Comparison of ENCODE assay signal across 5 fruit fly cellular contexts in the genomic region with DNA sequence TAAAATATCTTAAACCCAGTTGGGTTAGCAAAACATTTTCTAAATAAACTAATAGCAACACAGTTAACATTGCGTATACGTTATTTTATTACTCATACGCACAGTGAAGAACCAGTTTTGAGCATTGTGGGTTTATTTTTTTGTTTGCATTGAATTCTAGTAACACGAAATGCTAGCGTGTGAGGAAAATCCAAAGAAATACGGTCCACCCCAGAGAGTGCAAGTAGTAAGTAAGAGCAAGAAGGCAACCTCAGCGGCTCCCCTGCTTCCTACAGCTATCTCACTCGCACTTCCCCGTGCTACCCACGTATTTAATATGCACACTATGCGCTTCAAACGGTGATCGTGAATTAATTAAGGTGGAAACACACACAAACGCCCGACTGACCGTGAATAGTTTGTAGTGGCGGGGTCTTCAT.
TF ChIP-seq lines count a peak whose summit lies in the region.

No protein-coding gene starts in this region.

- peak; percentile 66 for TF ChIP-seq CTCF in whole organism, embryonic (GFP tag; optimal IDR thresholded peaks at IDR 0.05; lab: Kevin White, UChicago)

TF ChIP-seq in whole organism, adult, 20 proteins besides CTCF, POLR2A, EP300 and RAD21 (continues in another document):
- peak; percentile 85 for TF ChIP-seq Clk (GFP tag; optimal IDR thresholded peaks at IDR 0.05; lab: Kevin White, UChicago)
- TF ChIP-seq ovo (GFP tag; optimal IDR thresholded peaks at IDR 0.05; lab: Kevin White, UChicago), result peak; percentile 90
- TF ChIP-seq Mnt (GFP tag; optimal IDR thresholded peaks at IDR 0.05; lab: Kevin White, UChicago), result peak; percentile 96
- peak; percentile 97 for TF ChIP-seq CG1620 (GFP tag; optimal IDR thresholded peaks at IDR 0.05; lab: Kevin White, UChicago)
- peak; percentile 99 for TF ChIP-seq CG11617 (GFP tag; optimal IDR thresholded peaks at IDR 0.05; lab: Kevin White, UChicago)
- peak; percentile 88 for TF ChIP-seq toe (GFP tag; optimal IDR thresholded peaks at IDR 0.05; lab: Kevin White, UChicago)
- TF ChIP-seq CG12768 (GFP tag; optimal IDR thresholded peaks at IDR 0.05; lab: Kevin White, UChicago), result peak; percentile 94
- peak; percentile 98 for TF ChIP-seq Hr96 (GFP tag; optimal IDR thresholded peaks at IDR 0.05; lab: Kevin White, UChicago)
- peak; percentile 93 for TF ChIP-seq CG5204 (GFP tag; optimal IDR thresholded peaks at IDR 0.05; lab: Kevin White, UChicago)
- TF ChIP-seq CG33017 (tag; optimal IDR thresholded peaks at IDR 0.05; lab: Kevin White, UChicago), result peak; percentile 96
- peak; percentile 99 for TF ChIP-seq CG7101 (tag; optimal IDR thresholded peaks at IDR 0.05; lab: Kevin White, UChicago)
- peak; percentile 54 for TF ChIP-seq kay (GFP tag; lab: Kevin White, UChicago; ENCODE audit: borderline replicate concordance)
- peak; percentile 97 for TF ChIP-seq Crg-1 (GFP tag; optimal IDR thresholded peaks at IDR 0.05; lab: Kevin White, UChicago)
- peak; percentile 98 for TF ChIP-seq tj (GFP tag; optimal IDR thresholded peaks at IDR 0.05; lab: Kevin White, UChicago)
- no peak for TF ChIP-seq cnc (optimal IDR thresholded peaks at IDR 0.05; lab: Kevin White, UChicago)
- peak; percentile 99 for TF ChIP-seq bab1 (GFP tag; optimal IDR thresholded peaks at IDR 0.05; lab: Kevin White, UChicago)
- peak; percentile 90 for TF ChIP-seq CG7045 (GFP tag; optimal IDR thresholded peaks at IDR 0.05; lab: Kevin White, UChicago)

TF ChIP-seq in whole organism, embryonic, 481 proteins besides CTCF, POLR2A, EP300 and RAD21 (continues in another document):
- peak; percentile 72 for TF ChIP-seq maf-S (GFP tag; optimal IDR thresholded peaks at IDR 0.05; lab: Kevin White, UChicago)
- TF ChIP-seq Camta (GFP tag; optimal IDR thresholded peaks at IDR 0.05; lab: Kevin White, UChicago), result peak; percentile 68
- TF ChIP-seq H2.0 (GFP tag; IDR thresholded peaks at IDR 0.05; lab: Robert Waterston, UW), result peak; percentile 52
- TF ChIP-seq Side (GFP tag; optimal IDR thresholded peaks at IDR 0.05; lab: Kevin White, UChicago), result peak; percentile 74
- TF ChIP-seq CG5180 (GFP tag; optimal IDR thresholded peaks at IDR 0.05; lab: Kevin White, UChicago), result peak; percentile 84
- TF ChIP-seq rib (GFP tag; IDR thresholded peaks at IDR 0.05; lab: Robert Waterston, UW), result peak; percentile 40; the same call in 1 of the 2 replicates
- peak; percentile 93 for TF ChIP-seq CG7372 (GFP tag; IDR thresholded peaks at IDR 0.05; lab: Robert Waterston, UW)
- peak; percentile 90 for TF ChIP-seq dysf (GFP tag; IDR thresholded peaks at IDR 0.05; lab: Robert Waterston, UW)
- peak; percentile 65 for TF ChIP-seq CG14710 (tag; optimal IDR thresholded peaks at IDR 0.05; lab: Kevin White, UChicago)
- TF ChIP-seq CG7839 (tag; optimal IDR thresholded peaks at IDR 0.05; lab: Kevin White, UChicago), result peak; percentile 91
- TF ChIP-seq mld (GFP tag; IDR thresholded peaks at IDR 0.05; lab: Robert Waterston, UW; ENCODE audit: partially characterized antibody), result no peak
- TF ChIP-seq Dll (GFP tag; IDR thresholded peaks at IDR 0.05; lab: Robert Waterston, UW; ENCODE audit: partially characterized antibody), result no peak
- peak; percentile 30 for TF ChIP-seq ab (GFP tag; optimal IDR thresholded peaks at IDR 0.05; lab: Kevin White, UChicago)
- TF ChIP-seq tgo (GFP tag; IDR thresholded peaks at IDR 0.05; lab: Robert Waterston, UW), result peak; percentile 71
- TF ChIP-seq ro (GFP tag; IDR thresholded peaks at IDR 0.05; lab: Robert Waterston, UW), result 0 out of 2 replicates have a peak, but pooled peaks have one; percentile 14
- peak; percentile 91 for TF ChIP-seq CoRest (tag; optimal IDR thresholded peaks at IDR 0.05; lab: Kevin White, UChicago)
- peak; percentile 84 for TF ChIP-seq CG15514 (GFP tag; optimal IDR thresholded peaks at IDR 0.05; lab: Kevin White, UChicago)

TF ChIP-seq in whole organism, prepupa, 60 proteins besides CTCF, POLR2A, EP300 and RAD21 (continues in another document):
- TF ChIP-seq achi (GFP tag; optimal IDR thresholded peaks at IDR 0.05; lab: Kevin White, UChicago) (peak; percentile 87), CG8119 (GFP tag; IDR thresholded peaks at IDR 0.05; lab: Robert Waterston, UW) (peak; percentile 92), CG11294 (GFP tag; IDR thresholded peaks at IDR 0.05; lab: Robert Waterston, UW) (peak; percentile 84), CG6163 (GFP tag; IDR thresholded peaks at IDR 0.05; lab: Robert Waterston, UW) (peak; percentile 86), CG6854 (GFP tag; optimal IDR thresholded peaks at IDR 0.05; lab: Kevin White, UChicago) (peak; percentile 90), fd85E (GFP tag; optimal IDR thresholded peaks at IDR 0.05; lab: Kevin White, UChicago) (peak; percentile 63), spab (GFP tag; optimal IDR thresholded peaks at IDR 0.05; lab: Kevin White, UChicago) (peak; percentile 65), CG8319 (GFP tag; optimal IDR thresholded peaks at IDR 0.05; lab: Kevin White, UChicago) (peak; percentile 83), Eip78C (GFP tag; lab: Kevin White, UChicago) (peak; percentile 97), acj6 (GFP tag; optimal IDR thresholded peaks at IDR 0.05; lab: Kevin White, UChicago) (peak; percentile 86), vri (GFP tag; optimal IDR thresholded peaks at IDR 0.05; lab: Kevin White, UChicago) (peak; percentile 2), Blimp-1 (GFP tag; optimal IDR thresholded peaks at IDR 0.05; lab: Kevin White, UChicago) (peak; percentile 81), cyc (GFP tag; optimal IDR thresholded peaks at IDR 0.05; lab: Kevin White, UChicago) (peak; percentile 92), esn (GFP tag; optimal IDR thresholded peaks at IDR 0.05; lab: Kevin White, UChicago) (peak; percentile 95), Sox14 (GFP tag; optimal IDR thresholded peaks at IDR 0.05; lab: Kevin White, UChicago) (peak; percentile 91), svp (GFP tag; lab: Kevin White, UChicago) (peak; percentile 97), eg (GFP tag; IDR thresholded peaks at IDR 0.05; lab: Robert Waterston, UW) (peak; percentile 92), CG11762 (GFP tag; optimal IDR thresholded peaks at IDR 0.05; lab: Kevin White, UChicago; ENCODE audit: insufficient read depth) (peak; percentile 85)

TF ChIP-seq in whole organism, pupa, 21 proteins besides CTCF, POLR2A, EP300 and RAD21 (continues in another document):
- TF ChIP-seq CG10348 (GFP tag; IDR thresholded peaks at IDR 0.05; lab: Robert Waterston, UW) (peak; percentile 51), Snoo (tag; optimal IDR thresholded peaks at IDR 0.05; lab: Kevin White, UChicago) (peak; percentile 93), CG8159 (tag; optimal IDR thresholded peaks at IDR 0.05; lab: Kevin White, UChicago) (peak; percentile 98), CG15710 (tag; optimal IDR thresholded peaks at IDR 0.05; lab: Kevin White, UChicago) (peak; percentile 83), CG12605 (GFP tag; IDR thresholded peaks at IDR 0.05; lab: Robert Waterston, UW) (peak; percentile 77), CG9948 (tag; optimal IDR thresholded peaks at IDR 0.05; lab: Kevin White, UChicago) (peak; percentile 72), rn (GFP tag; IDR thresholded peaks at IDR 0.05; lab: Robert Waterston, UW) (peak; percentile 52), CG4496 (GFP tag; IDR thresholded peaks at IDR 0.05; lab: Robert Waterston, UW) (peak; percentile 91), CG13204 (GFP tag; optimal IDR thresholded peaks at IDR 0.05; lab: Kevin White, UChicago) (no peak), EcR (GFP tag; optimal IDR thresholded peaks at IDR 0.05; lab: Kevin White, UChicago) (no peak), Ets98B (GFP tag; IDR thresholded peaks at IDR 0.05; lab: Robert Waterston, UW) (peak; percentile 88), gl (tag; optimal IDR thresholded peaks at IDR 0.05; lab: Kevin White, UChicago) (peak; percentile 50), CG17806 (tag; optimal IDR thresholded peaks at IDR 0.05; lab: Kevin White, UChicago) (peak; percentile 77), CG8301 (tag; optimal IDR thresholded peaks at IDR 0.05; lab: Kevin White, UChicago) (peak; percentile 90), D1 (tag; optimal IDR thresholded peaks at IDR 0.05; lab: Kevin White, UChicago) (peak; percentile 70), CG32121 (GFP tag; IDR thresholded peaks at IDR 0.05; lab: Robert Waterston, UW) (peak; percentile 91), Pif1B (GFP tag; optimal IDR thresholded peaks at IDR 0.05; lab: Kevin White, UChicago) (peak; percentile 91), CG14655 (GFP tag; optimal IDR thresholded peaks at IDR 0.05; lab: Kevin White, UChicago) (peak; percentile 86), CG34367 (tag; optimal IDR thresholded peaks at IDR 0.05; lab: Kevin White, UChicago) (peak; percentile 73), Pif1A (GFP tag; optimal IDR thresholded peaks at IDR 0.05; lab: Kevin White, UChicago) (peak; percentile 94)

TF ChIP-seq in whole organism, wandering third instar larva, 38 proteins besides CTCF, POLR2A, EP300 and RAD21 (continues in another document):
- no peak for TF ChIP-seq brk (GFP tag; optimal IDR thresholded peaks at IDR 0.05; lab: Kevin White, UChicago)
- peak; percentile 92 for TF ChIP-seq rgr (GFP tag; optimal IDR thresholded peaks at IDR 0.05; lab: Kevin White, UChicago)
- TF ChIP-seq Hr78 (GFP tag; optimal IDR thresholded peaks at IDR 0.05; lab: Kevin White, UChicago), result no peak
- TF ChIP-seq ey (GFP tag; optimal IDR thresholded peaks at IDR 0.05; lab: Kevin White, UChicago), result peak; percentile 91
- no peak for TF ChIP-seq Rel (GFP tag; optimal IDR thresholded peaks at IDR 0.05; lab: Kevin White, UChicago)
- no peak for TF ChIP-seq Rel (tag; optimal IDR thresholded peaks at IDR 0.05; lab: Kevin White, UChicago)
- TF ChIP-seq Hr83 (GFP tag; optimal IDR thresholded peaks at IDR 0.05; lab: Kevin White, UChicago; ENCODE audit: poor library complexity, severe bottlenecking), result peak; percentile 29
- peak; percentile 76 for TF ChIP-seq sv (GFP tag; optimal IDR thresholded peaks at IDR 0.05; lab: Kevin White, UChicago)
- peak; percentile 59 for TF ChIP-seq woc (GFP tag; optimal IDR thresholded peaks at IDR 0.05; lab: Kevin White, UChicago)
- TF ChIP-seq GATAd (GFP tag; optimal IDR thresholded peaks at IDR 0.05; lab: Kevin White, UChicago), result no peak
- peak; percentile 33 for TF ChIP-seq tai (GFP tag; optimal IDR thresholded peaks at IDR 0.05; lab: Kevin White, UChicago)
- peak; percentile 85 for TF ChIP-seq psq (GFP tag; optimal IDR thresholded peaks at IDR 0.05; lab: Kevin White, UChicago)
- peak; percentile 92 for TF ChIP-seq h (GFP tag; optimal IDR thresholded peaks at IDR 0.05; lab: Kevin White, UChicago)
- TF ChIP-seq fru (GFP tag; optimal IDR thresholded peaks at IDR 0.05; lab: Kevin White, UChicago), result peak; percentile 94
- TF ChIP-seq dl (GFP tag; optimal IDR thresholded peaks at IDR 0.05; lab: Kevin White, UChicago; ENCODE audit: insufficient read depth in 1 of 2, partially characterized antibody in 2 of 2), result no peak
- peak; percentile 66 for TF ChIP-seq CG9705 (GFP tag; optimal IDR thresholded peaks at IDR 0.05; lab: Kevin White, UChicago)
- TF ChIP-seq pan (optimal IDR thresholded peaks at IDR 0.05; lab: Kevin White, UChicago), result no peak
- peak; percentile 89 for TF ChIP-seq CG32264 (GFP tag; optimal IDR thresholded peaks at IDR 0.05; lab: Kevin White, UChicago)
- no peak for TF ChIP-seq Dfd (GFP tag; optimal IDR thresholded peaks at IDR 0.05; lab: Kevin White, UChicago)
- TF ChIP-seq OdsH (GFP tag; optimal IDR thresholded peaks at IDR 0.05; lab: Kevin White, UChicago), result peak; percentile 89
- TF ChIP-seq N (GFP tag; optimal IDR thresholded peaks at IDR 0.05; lab: Kevin White, UChicago), result no peak
